Fruit fly (Drosophila melanogaster) whole organism, wandering third instar larva: ENCODE measurements around the gene CG43367.

Experiments used
- dl ChIP-seq, 2 experiments: fragments of 175-275, 200-275 bp in 1 of 2; fragments of 200-275 bp in 1 of 2; sonication (Bioruptor generic); optimal IDR thresholded peaks; lab custom pipeline; 2018; ENCODE audit warnings: mild to moderate bottlenecking in 2 of 2, missing biosample characterization in 2 of 2, missing genetic modification characterization in 2 of 2, moderate library complexity in 2 of 2; ENCODE audit not compliant: partially characterized antibody in 2 of 2, insufficient read depth in 1 of 2
- sv ChIP-seq: fragments of 200-800 bp; sonication (Bioruptor generic); optimal IDR thresholded peaks from 3 replicates; lab custom pipeline; 2016; ENCODE audit warnings: missing biosample characterization, missing genetic modification characterization

DNA sequence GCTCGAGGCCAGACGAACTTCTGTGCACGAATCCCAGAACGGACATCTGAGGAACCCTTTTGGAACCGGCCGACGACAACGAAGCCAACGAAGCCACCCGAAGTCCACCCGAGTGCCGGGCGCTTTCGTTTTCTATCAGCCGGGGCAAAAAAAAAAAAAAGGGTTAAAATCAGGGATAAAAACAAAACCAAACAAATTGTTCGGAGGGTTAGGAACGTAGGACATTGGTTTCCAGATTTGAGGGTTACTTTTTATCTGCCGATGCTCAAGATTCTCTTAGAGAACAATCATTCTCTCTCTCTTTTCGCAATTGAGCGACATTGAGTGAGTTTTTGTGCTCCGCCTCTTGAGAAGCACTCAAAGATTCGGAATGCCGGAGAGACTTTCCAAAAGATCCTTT lies 32.9 kb upstream of the CG43367 start, which contains the start of gene nab:
- TF ChIP-seq dl (GFP tag; optimal IDR thresholded peaks at IDR 0.05; lab: Kevin White, UChicago; ENCODE audit: insufficient read depth in 1 of 2, partially characterized antibody in 2 of 2) (no peak), sv (GFP tag; lab: Kevin White, UChicago) (no peak)
